Fruit fly (Drosophila melanogaster) whole organism, embryonic: Measurements from ENCODE around the gene CG15914.
A peak's percentile ranks its signal among the peaks of the same experiment; 100 is the strongest.

Experiments
- Abd-B ChIP-seq: fragments of 200-800 bp; sonication (Bioruptor generic); optimal IDR thresholded peaks from 2 replicates; lab custom pipeline; 2018; ENCODE audit warnings: missing biosample characterization, mild to moderate bottlenecking, missing genetic modification characterization, moderate library complexity
- Aef1 ChIP-seq: fragments of 200-800 bp; sonication (Bioruptor generic); IDR thresholded peaks from 3 replicates; pipeline ENCODE4 v1.3.6; 2022; ENCODE audit warnings: missing biosample characterization, missing genetic modification characterization
- BtbVII ChIP-seq: fragments of 200-800 bp; sonication (Bioruptor generic); optimal IDR thresholded peaks from 3 replicates; lab custom pipeline; 2017; ENCODE audit warnings: missing biosample characterization, mild to moderate bottlenecking, missing genetic modification characterization
- CG11504 ChIP-seq: fragments of 200-800 bp; sonication (Bioruptor generic); optimal IDR thresholded peaks from 3 replicates; lab custom pipeline; 2019; ENCODE audit warnings: missing biosample characterization, mild to moderate bottlenecking, missing genetic modification characterization, moderate library complexity
- CG12236 ChIP-seq: fragments of 200-800 bp; sonication (Bioruptor generic); optimal IDR thresholded peaks from 2 replicates; lab custom pipeline; 2016; ENCODE audit warnings: missing biosample characterization, missing genetic modification characterization
- CG12659 ChIP-seq: fragments of 200-800 bp; sonication (Bioruptor generic); optimal IDR thresholded peaks from 3 replicates; lab custom pipeline; 2017; ENCODE audit warnings: mild to moderate bottlenecking, missing biosample characterization, missing genetic modification reagents, missing genetic modification characterization
- CG12942 ChIP-seq: fragments of 200-800 bp; sonication (Bioruptor generic); optimal IDR thresholded peaks from 3 replicates; lab custom pipeline; 2016; ENCODE audit warnings: missing biosample characterization, missing genetic modification characterization
- CG15479 ChIP-seq: fragments of 200-800 bp; sonication (Bioruptor generic); optimal IDR thresholded peaks from 3 replicates; lab custom pipeline; 2019; ENCODE audit warnings: missing biosample characterization, mild to moderate bottlenecking, missing genetic modification characterization, moderate library complexity
- CG17568 ChIP-seq: fragments of 200-800 bp; sonication (Bioruptor generic); optimal IDR thresholded peaks from 2 replicates; lab custom pipeline; 2018; ENCODE audit warnings: missing biosample characterization, mild to moderate bottlenecking, missing genetic modification characterization, moderate library complexity
- CG17802 ChIP-seq: fragments of 200-800 bp; sonication (Bioruptor generic); optimal IDR thresholded peaks from 2 replicates; lab custom pipeline; 2018; ENCODE audit warnings: missing biosample characterization, mild to moderate bottlenecking, missing genetic modification characterization, moderate library complexity
- CG2120 ChIP-seq: fragments of 200-800 bp; sonication (Bioruptor generic); optimal IDR thresholded peaks from 3 replicates; lab custom pipeline; 2016; ENCODE audit warnings: missing biosample characterization, missing genetic modification characterization
- CG2202 ChIP-seq: fragments of 200-800 bp; sonication (Bioruptor generic); optimal IDR thresholded peaks from 2 replicates; lab custom pipeline; 2018; ENCODE audit warnings: missing biosample characterization, mild to moderate bottlenecking, missing genetic modification characterization
- CG34422 ChIP-seq: fragments of 200-800 bp; sonication (Bioruptor generic); IDR thresholded peaks from 3 replicates; pipeline ENCODE4 v1.3.6; 2022; ENCODE audit warnings: missing biosample characterization, missing genetic modification characterization
- CG3847 ChIP-seq: fragments of 200-800 bp; sonication (Bioruptor generic); IDR thresholded peaks from 2 replicates; pipeline ENCODE4 v1.3.6; 2022; ENCODE audit warnings: missing biosample characterization, missing genetic modification characterization
- CG5180 ChIP-seq: fragments of 200-800 bp; sonication (Bioruptor generic); optimal IDR thresholded peaks from 3 replicates; lab custom pipeline; 2017; ENCODE audit warnings: missing biosample characterization, missing genetic modification characterization, mild to moderate bottlenecking, moderate library complexity, missing genetic modification reagents
- CG7839 ChIP-seq: fragments of 200-800 bp; sonication (Bioruptor generic); optimal IDR thresholded peaks from 3 replicates; lab custom pipeline; 2018; ENCODE audit warnings: missing biosample characterization, mild to moderate bottlenecking, missing genetic modification characterization, moderate library complexity
- CG8478 ChIP-seq: fragments of >200 bp; optimal IDR thresholded peaks from 2 replicates; lab custom pipeline; 2018
- CG8765 ChIP-seq: fragments of 200-800 bp; sonication (Bioruptor generic); IDR thresholded peaks from 2 replicates; pipeline ENCODE4 v1.3.6; 2022; ENCODE audit warnings: missing biosample characterization, missing genetic modification characterization
- CG9876 ChIP-seq: fragments of 200-800 bp; sonication (Bioruptor generic); optimal IDR thresholded peaks from 2 replicates; lab custom pipeline; 2016; ENCODE audit warnings: missing biosample characterization, missing genetic modification characterization
- D ChIP-seq, 2 experiments: fragments of 200-800 bp in 1 of 2; fragments of >200 bp in 1 of 2; sonication (Bioruptor generic) in 1 of 2; optimal IDR thresholded peaks; 2 replicates in 1 of 2; 3 replicates in 1 of 2; lab custom pipeline; 2017; ENCODE audit warnings: mild to moderate bottlenecking in 1 of 2, missing biosample characterization in 1 of 2, missing genetic modification characterization in 1 of 2, missing genetic modification reagents in 1 of 2
- Dad ChIP-seq: fragments of 200-800 bp; sonication (Bioruptor generic); optimal IDR thresholded peaks from 3 replicates; lab custom pipeline; 2016; ENCODE audit warnings: missing biosample characterization, missing genetic modification characterization
- Deaf1 ChIP-seq: fragments of 200-800 bp; optimal IDR thresholded peaks from 3 replicates; lab custom pipeline; 2019; ENCODE audit warnings: missing biosample characterization, mild to moderate bottlenecking, missing genetic modification characterization, moderate library complexity
- E2f1 ChIP-seq: fragments of 200-800 bp; sonication (Bioruptor generic); IDR thresholded peaks from 2 replicates; pipeline ENCODE4 v1.3.6; 2022; ENCODE audit warnings: missing biosample characterization, missing genetic modification characterization
- Gug ChIP-seq: fragments of 200-800 bp; sonication (Bioruptor generic); IDR thresholded peaks from 4 replicates; pipeline ENCODE4 v1.3.6; 2022; ENCODE audit warnings: missing biosample characterization, missing genetic modification characterization
- HLH4C ChIP-seq: fragments of 200-800 bp; sonication (Bioruptor generic); IDR thresholded peaks from 3 replicates; pipeline ENCODE4 v1.3.6; 2022; ENCODE audit warnings: missing biosample characterization, missing genetic modification characterization; ENCODE audit not compliant: partially characterized antibody
- Mes4 ChIP-seq: fragments of 200-800 bp; sonication (Bioruptor generic); optimal IDR thresholded peaks from 2 replicates; lab custom pipeline; 2016; ENCODE audit warnings: missing biosample characterization, missing genetic modification characterization
- Neu2 ChIP-seq: fragments of 200-800 bp; sonication (Bioruptor generic); optimal IDR thresholded peaks from 3 replicates; lab custom pipeline; 2016; ENCODE audit warnings: missing biosample characterization, missing genetic modification characterization, borderline replicate concordance
- PHDP ChIP-seq: fragments of 200-800 bp; sonication (Bioruptor generic); optimal IDR thresholded peaks from 3 replicates; lab custom pipeline; 2018; ENCODE audit warnings: missing biosample characterization, mild to moderate bottlenecking, missing genetic modification characterization, moderate library complexity
- Spps ChIP-seq: fragments of 200-800 bp; sonication (Bioruptor generic); optimal IDR thresholded peaks from 2 replicates; lab custom pipeline; 2018; ENCODE audit warnings: missing biosample characterization, mild to moderate bottlenecking, missing genetic modification characterization
- Sry-β ChIP-seq: fragments of 200-800 bp; sonication (Bioruptor generic); optimal IDR thresholded peaks from 2 replicates; lab custom pipeline; 2018; ENCODE audit warnings: missing biosample characterization, mild to moderate bottlenecking, missing genetic modification characterization, moderate library complexity
- bcd ChIP-seq: fragments of 200-800 bp; sonication (Bioruptor generic); optimal IDR thresholded peaks from 2 replicates; lab custom pipeline; 2017; ENCODE audit warnings: missing biosample characterization, mild to moderate bottlenecking, missing genetic modification characterization
- cas ChIP-seq: fragments of 200-800 bp; sonication (Bioruptor generic); IDR thresholded peaks from 2 replicates; pipeline ENCODE4 v1.3.6; 2022; ENCODE audit warnings: missing biosample characterization, missing genetic modification characterization
- cato ChIP-seq: fragments of 200-800 bp; sonication (Bioruptor generic); optimal IDR thresholded peaks from 2 replicates; lab custom pipeline; 2016; ENCODE audit warnings: missing biosample characterization, missing genetic modification characterization, borderline replicate concordance
- chn ChIP-seq: fragments of 200-800 bp; sonication (Bioruptor generic); optimal IDR thresholded peaks from 2 replicates; lab custom pipeline; 2016; ENCODE audit warnings: missing biosample characterization, missing genetic modification characterization
- ewg ChIP-seq: fragments of 200-800 bp; sonication (Bioruptor generic); optimal IDR thresholded peaks from 3 replicates; lab custom pipeline; 2017; ENCODE audit warnings: mild to moderate bottlenecking, missing biosample characterization, missing genetic modification reagents, missing genetic modification characterization
- fd3F ChIP-seq: fragments of 200-800 bp; sonication (Bioruptor generic); optimal IDR thresholded peaks from 2 replicates; lab custom pipeline; 2018; ENCODE audit warnings: missing biosample characterization, mild to moderate bottlenecking, missing genetic modification characterization, moderate library complexity
- ftz-f1 ChIP-seq: fragments of 200-800 bp; sonication (Bioruptor generic); optimal IDR thresholded peaks from 2 replicates; lab custom pipeline; 2016; ENCODE audit warnings: missing biosample characterization, missing genetic modification characterization
- h ChIP-seq: fragments of >200 bp; optimal IDR thresholded peaks from 2 replicates; lab custom pipeline; 2017
- ind ChIP-seq: fragments of 200-800 bp; sonication (Bioruptor generic); optimal IDR thresholded peaks from 3 replicates; lab custom pipeline; 2016; ENCODE audit warnings: missing biosample characterization, missing genetic modification characterization
- jing ChIP-seq: fragments of 200-800 bp; sonication (Bioruptor generic); optimal IDR thresholded peaks from 2 replicates; lab custom pipeline; 2018; ENCODE audit warnings: missing biosample characterization, mild to moderate bottlenecking, missing genetic modification characterization
- kni ChIP-seq: fragments of 200-800 bp; sonication (Bioruptor generic); optimal IDR thresholded peaks from 3 replicates; lab custom pipeline; 2017; ENCODE audit warnings: mild to moderate bottlenecking, missing biosample characterization, missing genetic modification reagents, missing genetic modification characterization
- knrl ChIP-seq: fragments of 200-800 bp; sonication (Bioruptor generic); IDR thresholded peaks from 3 replicates; pipeline ENCODE4 v1.3.6; 2022; ENCODE audit warnings: missing biosample characterization, missing genetic modification characterization; ENCODE audit not compliant: partially characterized antibody
- lola ChIP-seq, 3 experiments: fragments of >200 bp in 2 of 3; fragments of 200-800 bp in 1 of 3; sonication (Bioruptor generic) in 1 of 3; optimal IDR thresholded peaks; 2 replicates each; lab custom pipeline; 2017 to 2019; ENCODE audit warnings: missing biosample characterization in 3 of 3, missing genetic modification characterization in 3 of 3, mild to moderate bottlenecking in 1 of 3, moderate library complexity in 1 of 3
- maf-S ChIP-seq: fragments of 200-800 bp; sonication (Bioruptor generic); optimal IDR thresholded peaks from 2 replicates; lab custom pipeline; 2016; ENCODE audit warnings: missing biosample characterization, missing genetic modification characterization
- nerfin-2 ChIP-seq: fragments of 200-800 bp; sonication (Bioruptor generic); IDR thresholded peaks from 2 replicates; pipeline ENCODE4 v1.3.6; 2022; ENCODE audit warnings: missing biosample characterization, missing genetic modification characterization; ENCODE audit not compliant: partially characterized antibody
- pb ChIP-seq: fragments of 200-800 bp; sonication (Bioruptor generic); optimal IDR thresholded peaks from 3 replicates; lab custom pipeline; 2016; ENCODE audit warnings: missing biosample characterization, missing genetic modification characterization
- pfk ChIP-seq: fragments of 200-800 bp; sonication (Bioruptor generic); optimal IDR thresholded peaks from 2 replicates; lab custom pipeline; 2018; ENCODE audit warnings: missing biosample characterization, mild to moderate bottlenecking, missing genetic modification characterization, moderate library complexity
- scrt ChIP-seq: fragments of 200-800 bp; sonication (Bioruptor generic); optimal IDR thresholded peaks from 2 replicates; lab custom pipeline; 2018; ENCODE audit warnings: missing biosample characterization, mild to moderate bottlenecking, missing genetic modification characterization, moderate library complexity
- sr ChIP-seq: fragments of 200-800 bp; sonication (Bioruptor generic); IDR thresholded peaks from 3 replicates; pipeline ENCODE4 v1.3.6; 2022; ENCODE audit warnings: missing biosample characterization, missing genetic modification characterization
- tup ChIP-seq: fragments of 200-800 bp; sonication (Bioruptor generic); optimal IDR thresholded peaks from 2 replicates; lab custom pipeline; 2016; ENCODE audit warnings: missing biosample characterization, mild to moderate bottlenecking, missing genetic modification characterization, moderate library complexity

The CG15914 gene

DNA sequence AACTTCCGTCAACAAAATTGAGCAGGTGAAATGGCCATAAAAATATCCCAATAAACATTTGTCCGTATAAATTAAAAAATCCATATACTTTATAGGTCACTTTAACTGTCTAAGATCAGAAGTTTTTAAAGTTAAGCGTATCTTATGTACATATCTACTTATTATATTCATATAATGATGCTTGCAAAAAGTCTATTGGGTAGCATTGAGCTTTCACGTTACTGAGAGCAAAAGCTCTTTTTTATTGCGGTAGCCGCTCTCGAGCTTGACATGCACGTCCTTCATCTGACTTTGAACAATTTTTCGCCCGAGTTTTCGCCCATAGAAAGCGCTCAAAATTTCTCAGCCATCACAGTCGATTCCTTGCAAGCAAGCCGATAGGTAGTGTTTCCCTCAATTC is 14.6 kb downstream of the CG15914 start, which contains the start of gene Gapdh2 (continued):
- TF ChIP-seq CG17802 (tag; lab: Kevin White, UChicago) (peak; percentile 86), CG12942 (GFP tag; lab: Kevin White, UChicago) (peak; percentile 97), scrt (GFP tag; lab: Kevin White, UChicago) (peak; percentile 99), BtbVII (peak; percentile 100), jing (GFP tag; lab: Kevin White, UChicago) (peak; percentile 95), CG5180 (GFP tag; lab: Kevin White, UChicago) (peak; percentile 95), Dad (GFP tag; lab: Kevin White, UChicago) (peak; percentile 98), lola (GFP tag; optimal IDR thresholded peaks at IDR 0.05; lab: Kevin White, UChicago) (peak in 1 of 3 experiments; percentile 93), sr (GFP tag; lab: Robert Waterston, UW) (no peak), Mes4 (GFP tag; lab: Kevin White, UChicago) (peak; percentile 94), ftz-f1 (peak; percentile 86), pb (peak; percentile 89), Spps (tag; lab: Kevin White, UChicago) (peak; percentile 96), CG11504 (peak; percentile 99), Abd-B (peak; percentile 99), CG2120 (GFP tag; lab: Kevin White, UChicago) (peak; percentile 99), knrl (no peak), bcd (GFP tag; lab: Kevin White, UChicago) (peak; percentile 99), Aef1 (GFP tag; lab: Robert Waterston, UW) (peak; percentile 98), Sry-β (GFP tag; lab: Kevin White, UChicago) (peak; percentile 71), chn (GFP tag; lab: Kevin White, UChicago) (peak; percentile 95), cas (GFP tag; lab: Robert Waterston, UW) (peak; percentile 99), CG8478 (no peak), ind (GFP tag; lab: Kevin White, UChicago) (peak; percentile 98), Deaf1 (tag; lab: Kevin White, UChicago) (peak; percentile 93), cato (peak; percentile 96), CG8765 (GFP tag; lab: Robert Waterston, UW) (peak; percentile 94; the same call in 1 of the 2 replicates), pfk (GFP tag; lab: Kevin White, UChicago) (peak; percentile 88), CG3847 (GFP tag; lab: Robert Waterston, UW) (peak; percentile 99), PHDP (tag; lab: Kevin White, UChicago) (peak; percentile 100), maf-S (GFP tag; lab: Kevin White, UChicago) (peak; percentile 96), ewg (GFP tag; lab: Kevin White, UChicago) (peak; percentile 97), CG7839 (tag; lab: Kevin White, UChicago) (peak; percentile 100), CG12659 (GFP tag; lab: Kevin White, UChicago) (peak; percentile 100), CG9876 (GFP tag; lab: Kevin White, UChicago) (peak; percentile 78), D (optimal IDR thresholded peaks at IDR 0.05; lab: Kevin White, UChicago) (no peak), D (GFP tag; optimal IDR thresholded peaks at IDR 0.05; lab: Kevin White, UChicago) (peak; percentile 98), tup (GFP tag; lab: Kevin White, UChicago) (peak; percentile 97), Neu2 (GFP tag; lab: Kevin White, UChicago) (peak; percentile 81), CG12236 (GFP tag; lab: Kevin White, UChicago) (peak; percentile 94), kni (GFP tag; lab: Kevin White, UChicago) (peak; percentile 99), CG17568 (peak; percentile 99), Gug (peak; percentile 91), CG2202 (peak; percentile 97), HLH4C (GFP tag; lab: Robert Waterston, UW) (no peak), h (lab: Kevin White, UChicago) (no peak), CG34422 (GFP tag; lab: Robert Waterston, UW) (peak; percentile 99), CG15479 (GFP tag; lab: Kevin White, UChicago) (peak; percentile 10), E2f1 (peak; percentile 99), fd3F (GFP tag; lab: Kevin White, UChicago) (peak; percentile 99), nerfin-2 (GFP tag; lab: Robert Waterston, UW) (no peak)
